Worm (Caenorhabditis elegans) whole organism, midembryonic: ENCODE data around the gene T04C12.9.

Experiments
- T22C8.4 ChIP-seq: fragments of 200-800 bp; sonication (Bioruptor generic); IDR thresholded peaks from 2 replicates; pipeline ENCODE4 v1.3.6; 2022; ENCODE audit warnings: missing genetic modification characterization, missing compliant biosample characterization
- cog-1 ChIP-seq: sonication (generic microtip); optimal IDR thresholded peaks from 2 replicates; lab custom pipeline; 2016; ENCODE audit warnings: missing genetic modification characterization, missing compliant biosample characterization
- flt-1 ChIP-seq: fragments of 200-800 bp; sonication (Bioruptor generic); IDR thresholded peaks from 2 replicates; pipeline ENCODE4 v1.3.6; 2022; ENCODE audit warnings: missing genetic modification characterization, missing compliant biosample characterization
- klf-2 ChIP-seq: fragments of 200-800 bp; sonication (Bioruptor generic); conservative IDR thresholded peaks from 2 replicates; pipeline ENCODE4 v1.3.6; 2022; ENCODE audit warnings: missing genetic modification reagents, missing genetic modification characterization, missing compliant biosample characterization
- med-1 ChIP-seq: sonication (generic microtip); optimal IDR thresholded peaks from 2 replicates; lab custom pipeline; 2017; ENCODE audit warnings: missing genetic modification characterization, mild to moderate bottlenecking, missing compliant biosample characterization, antibody characterized with exemption, missing genetic modification reagents; ENCODE audit not compliant: insufficient read depth
- ref-1 ChIP-seq: fragments of 200-800 bp; sonication (Bioruptor generic); conservative IDR thresholded peaks from 2 replicates; pipeline ENCODE4 v1.3.6; 2022; ENCODE audit warnings: missing genetic modification reagents, missing genetic modification characterization, missing compliant biosample characterization
- tab-1 ChIP-seq: fragments of 200-800 bp; sonication (Bioruptor generic); IDR thresholded peaks from 2 replicates; pipeline ENCODE4 v1.3.6; 2022; ENCODE audit warnings: missing genetic modification characterization, missing compliant biosample characterization
- ztf-23 ChIP-seq: fragments of 200-800 bp; sonication (Bioruptor generic); IDR thresholded peaks from 2 replicates; pipeline ENCODE4 v1.3.6; 2022; ENCODE audit warnings: missing genetic modification reagents, missing genetic modification characterization, missing compliant biosample characterization
- ztf-29 ChIP-seq: fragments of 200-800 bp; sonication (Bioruptor generic); IDR thresholded peaks from 2 replicates; pipeline ENCODE4 v1.3.6; 2022; ENCODE audit warnings: missing genetic modification reagents, missing genetic modification characterization, missing compliant biosample characterization

Gene T04C12.9

ce11 chrV:11071453-11071852 is 8.4 kb upstream of the T04C12.9 start:
- TF ChIP-seq ztf-23 (GFP tag; lab: Robert Waterston, UW) (no peak), ref-1 (GFP tag; lab: Robert Waterston, UW) (no peak), T22C8.4 (no peak), med-1 (GFP tag; lab: Kevin White, UChicago) (no peak), klf-2 (GFP tag; lab: Robert Waterston, UW) (no peak), flt-1 (no peak), tab-1 (GFP tag; lab: Robert Waterston, UW) (no peak), ztf-29 (GFP tag; lab: Robert Waterston, UW) (no peak), cog-1 (tag; lab: Kevin White, UChicago) (no peak)

- TF ChIP-seq T22C8.4 (no peak), ref-1 (GFP tag; lab: Robert Waterston, UW) (no peak), med-1 (GFP tag; lab: Kevin White, UChicago) (no peak), flt-1 (no peak), ztf-29 (GFP tag; lab: Robert Waterston, UW) (no peak), klf-2 (GFP tag; lab: Robert Waterston, UW) (no peak), ztf-23 (GFP tag; lab: Robert Waterston, UW) (no peak), cog-1 (tag; lab: Kevin White, UChicago) (no peak), tab-1 (GFP tag; lab: Robert Waterston, UW) (no peak)
Observed at ce11 chrV:11070388-11070787, 7.4 kb upstream of the T04C12.9 start.

- TF ChIP-seq ztf-23 (GFP tag; lab: Robert Waterston, UW) (no peak), T22C8.4 (no peak), med-1 (GFP tag; lab: Kevin White, UChicago) (no peak), ref-1 (GFP tag; lab: Robert Waterston, UW) (no peak), ztf-29 (GFP tag; lab: Robert Waterston, UW) (no peak), tab-1 (GFP tag; lab: Robert Waterston, UW) (no peak), flt-1 (no peak), cog-1 (tag; lab: Kevin White, UChicago) (no peak)
Observed at ce11 chrV:11069277-11069676, 6.3 kb upstream of the T04C12.9 start, which contains the start of gene T04C12.8. Gene T04C12.8, minus strand, starts transcription at chrV:11069358.

ce11 chrV:11065513-11065912 is 2.5 kb upstream of the T04C12.9 start, which contains the start of gene nlp-80:
Gene nlp-80, minus strand, starts transcription at chrV:11065613.
- TF ChIP-seq T22C8.4 (no peak), ztf-29 (GFP tag; lab: Robert Waterston, UW) (no peak), flt-1 (no peak), tab-1 (GFP tag; lab: Robert Waterston, UW) (no peak), ref-1 (GFP tag; lab: Robert Waterston, UW) (no peak), ztf-23 (GFP tag; lab: Robert Waterston, UW) (no peak), cog-1 (tag; lab: Kevin White, UChicago) (no peak), klf-2 (GFP tag; lab: Robert Waterston, UW) (no peak), med-1 (GFP tag; lab: Kevin White, UChicago) (no peak)

- no peak for TF ChIP-seq flt-1
Observed at ce11 chrV:11061887-11062286, 1.1 kb downstream of the T04C12.9 start.

- TF ChIP-seq klf-2 (GFP tag; lab: Robert Waterston, UW) (no peak), flt-1 (no peak), ztf-29 (GFP tag; lab: Robert Waterston, UW) (no peak), med-1 (GFP tag; lab: Kevin White, UChicago) (no peak), cog-1 (tag; lab: Kevin White, UChicago) (no peak), ztf-23 (GFP tag; lab: Robert Waterston, UW) (no peak), T22C8.4 (no peak)
Observed at ce11 chrV:11060239-11060984, 2.6 kb downstream of the T04C12.9 start, which contains the start of gene T04C12.11. Gene T04C12.11, minus strand, starts transcription at chrV:11060289.

- TF ChIP-seq med-1 (GFP tag; lab: Kevin White, UChicago) (no peak), ztf-23 (GFP tag; lab: Robert Waterston, UW) (no peak)
Observed at ce11 chrV:11059180-11059579, 3.8 kb downstream of the T04C12.9 start, which contains the start of gene T04C12.1. Gene T04C12.1, minus strand, starts transcription at chrV:11059269.

DNA sequence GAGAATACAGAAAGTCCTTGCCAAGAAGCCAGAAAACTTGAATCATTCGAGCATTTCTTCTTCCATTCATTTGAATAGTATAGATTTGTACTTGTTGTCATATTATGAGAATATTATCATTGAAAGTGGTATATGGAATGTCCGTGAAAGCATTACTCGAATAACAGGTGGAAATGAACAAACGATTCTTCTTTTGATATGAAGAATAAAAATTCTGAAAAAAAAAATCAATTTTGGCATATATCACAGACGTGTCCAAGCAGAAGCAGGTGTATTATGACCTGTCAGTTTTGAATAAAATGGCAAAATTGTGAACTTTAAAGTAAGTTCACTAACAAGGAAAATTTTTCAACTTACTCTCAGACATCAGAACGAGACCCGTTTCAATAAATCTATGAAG is 6.0 kb downstream of the T04C12.9 start, which contains the start of gene srh-75:
Gene srh-75, minus strand, starts transcription at position 101 of the 400 bp plus-strand sequence.
- no peak for TF ChIP-seq cog-1 (tag; lab: Kevin White, UChicago)
- TF ChIP-seq T22C8.4 = no peak
- TF ChIP-seq flt-1 = no peak
- no peak for TF ChIP-seq ztf-23 (GFP tag; lab: Robert Waterston, UW)
- TF ChIP-seq tab-1 (GFP tag; lab: Robert Waterston, UW) = no peak
- no peak for TF ChIP-seq ref-1 (GFP tag; lab: Robert Waterston, UW)
- no peak for TF ChIP-seq klf-2 (GFP tag; lab: Robert Waterston, UW)
- no peak for TF ChIP-seq ztf-29 (GFP tag; lab: Robert Waterston, UW)
- TF ChIP-seq med-1 (GFP tag; lab: Kevin White, UChicago) = no peak

ce11 chrV:11056484-11056883 is 6.5 kb downstream of the T04C12.9 start:
- no peak for TF ChIP-seq ztf-29 (GFP tag; lab: Robert Waterston, UW)
- TF ChIP-seq tab-1 (GFP tag; lab: Robert Waterston, UW) = no peak
- TF ChIP-seq cog-1 (tag; lab: Kevin White, UChicago) = no peak
- no peak for TF ChIP-seq klf-2 (GFP tag; lab: Robert Waterston, UW)
- no peak for TF ChIP-seq ztf-23 (GFP tag; lab: Robert Waterston, UW)
- TF ChIP-seq med-1 (GFP tag; lab: Kevin White, UChicago) = no peak
- TF ChIP-seq ref-1 (GFP tag; lab: Robert Waterston, UW) = no peak
- TF ChIP-seq flt-1 = no peak
- no peak for TF ChIP-seq T22C8.4
